Fruit fly (Drosophila melanogaster): ENCODE data around the gene GATAd.
A peak's percentile ranks its signal among the peaks of the same experiment; 100 is the strongest.

Gene GATAd

dm6 chr2L:10351130-10351529 lies 17.6 kb downstream of the GATAd start (continued):
- TF ChIP-seq danr (GFP tag; IDR thresholded peaks at IDR 0.05) (no peak), caup (GFP tag; optimal IDR thresholded peaks at IDR 0.05; ENCODE audit: severe bottlenecking) (no peak), Gug (GFP tag; IDR thresholded peaks at IDR 0.05) (no peak), onecut (GFP tag; IDR thresholded peaks at IDR 0.05) (no peak; the same call in 1 of the 2 replicates), zf30C (GFP tag; optimal IDR thresholded peaks at IDR 0.05) (no peak), hbn (GFP tag; IDR thresholded peaks at IDR 0.05; ENCODE audit: partially characterized antibody) (no peak), CG4424 (GFP tag; optimal IDR thresholded peaks at IDR 0.05) (no peak), Sin3A (optimal IDR thresholded peaks at IDR 0.05) (no peak), CG10267 (tag; optimal IDR thresholded peaks at IDR 0.05) (peak; percentile 25), CG15514 (GFP tag; optimal IDR thresholded peaks at IDR 0.05) (no peak), CG6175 (GFP tag; IDR thresholded peaks at IDR 0.05) (no peak), corto (GFP tag; optimal IDR thresholded peaks at IDR 0.05) (no peak), Sry-δ (GFP tag; optimal IDR thresholded peaks at IDR 0.05) (no peak), Xrp1 (GFP tag; IDR thresholded peaks at IDR 0.05) (peak; percentile 39; the same call in 1 of the 2 replicates), tap (tag; optimal IDR thresholded peaks at IDR 0.05) (no peak), az2 (GFP tag; optimal IDR thresholded peaks at IDR 0.05) (peak; percentile 14), lmd (GFP tag; IDR thresholded peaks at IDR 0.05) (no peak; the same call in 1 of the 2 replicates), CG9215 (GFP tag; IDR thresholded peaks at IDR 0.05) (no peak), Fer1 (GFP tag; optimal IDR thresholded peaks at IDR 0.05) (no peak), CG12769 (tag; optimal IDR thresholded peaks at IDR 0.05) (no peak), prd (optimal IDR thresholded peaks at IDR 0.05) (no peak), prd (GFP tag; IDR thresholded peaks at IDR 0.05) (no peak), CG6683 (GFP tag; optimal IDR thresholded peaks at IDR 0.05) (no peak), CG7745 (tag; optimal IDR thresholded peaks at IDR 0.05) (no peak), Max (GFP tag; optimal IDR thresholded peaks at IDR 0.05) (no peak), eve (GFP tag; optimal IDR thresholded peaks at IDR 0.05) (no peak), crp (GFP tag; optimal IDR thresholded peaks at IDR 0.05) (no peak), slp2 (GFP tag; optimal IDR thresholded peaks at IDR 0.05) (no peak), Ada2b (GFP tag; IDR thresholded peaks at IDR 0.05) (no peak), CG12391 (tag; optimal IDR thresholded peaks at IDR 0.05) (peak; percentile 23), Doc2 (GFP tag; IDR thresholded peaks at IDR 0.05) (no peak), CG12299 (tag; optimal IDR thresholded peaks at IDR 0.05) (no peak), sim (GFP tag; IDR thresholded peaks at IDR 0.05) (no peak), CG32772 (GFP tag; IDR thresholded peaks at IDR 0.05) (no peak), Ssrp (tag; optimal IDR thresholded peaks at IDR 0.05) (peak; percentile 61), Blimp-1 (GFP tag; optimal IDR thresholded peaks at IDR 0.05) (no peak), crc (GFP tag; optimal IDR thresholded peaks at IDR 0.05) (no peak), cwo (GFP tag; optimal IDR thresholded peaks at IDR 0.05) (no peak), gfzf (GFP tag; optimal IDR thresholded peaks at IDR 0.05) (no peak), pan (optimal IDR thresholded peaks at IDR 0.05) (no peak), pan (GFP tag; optimal IDR thresholded peaks at IDR 0.05 in 1 of 2, IDR thresholded peaks at IDR 0.05 in 1 of 2) (no peak), Aef1 (GFP tag; IDR thresholded peaks at IDR 0.05) (no peak), otp (GFP tag; IDR thresholded peaks at IDR 0.05) (no peak), CG6654 (GFP tag; optimal IDR thresholded peaks at IDR 0.05) (no peak), Bdp1 (GFP tag; optimal IDR thresholded peaks at IDR 0.05) (no peak), B-H2 (GFP tag; optimal IDR thresholded peaks at IDR 0.05) (no peak), ash1 (GFP tag; optimal IDR thresholded peaks at IDR 0.05) (no peak), cas (GFP tag; IDR thresholded peaks at IDR 0.05) (no peak), NfI (GFP tag; optimal IDR thresholded peaks at IDR 0.05) (no peak), CG17328 (GFP tag; IDR thresholded peaks at IDR 0.05) (no peak), CG16779 (GFP tag; IDR thresholded peaks at IDR 0.05) (no peak), CG30020 (tag; optimal IDR thresholded peaks at IDR 0.05) (no peak)

All from whole organism, embryonic.